Worm (Caenorhabditis elegans): Measurements from ENCODE around the gene F55G1.6.

F55G1.6 gene

ce11 chrIV:7447556-7447955, 25.8 kb upstream of the F55G1.6 start, which contains the start of gene B0496.2:
Gene B0496.2, plus strand, starts transcription at chrIV:7447856.
- TF ChIP-seq pag-3 (tag; optimal IDR thresholded peaks at IDR 0.05; ENCODE audit: borderline replicate concordance, insufficient read depth) = no peak
- no peak for TF ChIP-seq lin-13 (GFP tag; optimal IDR thresholded peaks at IDR 0.05)
- TF ChIP-seq ztf-4 (tag; optimal IDR thresholded peaks at IDR 0.05) = no peak
- no peak for TF ChIP-seq nhr-12 (tag; optimal IDR thresholded peaks at IDR 0.05)
- no peak for TF ChIP-seq efl-3 (GFP tag; optimal IDR thresholded peaks at IDR 0.05)
- TF ChIP-seq aha-1 (tag; optimal IDR thresholded peaks at IDR 0.05) = no peak
- TF ChIP-seq snu-23 (GFP tag; optimal IDR thresholded peaks at IDR 0.05) = no peak
- no peak for TF ChIP-seq unc-62 (GFP tag; optimal IDR thresholded peaks at IDR 0.05)
- no peak for TF ChIP-seq efl-1 (optimal IDR thresholded peaks at IDR 0.05)
- no peak for TF ChIP-seq efl-1 (GFP tag; optimal IDR thresholded peaks at IDR 0.05 in 1 of 2)
- no peak for TF ChIP-seq ceh-88 (GFP tag; IDR thresholded peaks at IDR 0.05)
- TF ChIP-seq tbx-2 (tag; optimal IDR thresholded peaks at IDR 0.05) = no peak
- TF ChIP-seq skn-1 (tag; optimal IDR thresholded peaks at IDR 0.05) = no peak
- TF ChIP-seq nhr-77 (tag; optimal IDR thresholded peaks at IDR 0.05) = no peak
- TF ChIP-seq nhr-84 (tag; optimal IDR thresholded peaks at IDR 0.05) = no peak
- no peak for TF ChIP-seq C16A3.4 (tag; optimal IDR thresholded peaks at IDR 0.05)
- no peak for TF ChIP-seq egl-27 (tag; optimal IDR thresholded peaks at IDR 0.05)
- no peak for TF ChIP-seq isw-1 (GFP tag; IDR thresholded peaks at IDR 0.05)
- TF ChIP-seq snpc-4 (tag; optimal IDR thresholded peaks at IDR 0.05) = no peak

- TF ChIP-seq nhr-76 (tag; optimal IDR thresholded peaks at IDR 0.05) = no peak
- TF ChIP-seq nhr-28 (tag; optimal IDR thresholded peaks at IDR 0.05) = no peak
- no peak for TF ChIP-seq mdl-1 (tag; optimal IDR thresholded peaks at IDR 0.05)
- TF ChIP-seq blmp-1 (tag; optimal IDR thresholded peaks at IDR 0.05) = no peak
- no peak for TF ChIP-seq ceh-63 (GFP tag; optimal IDR thresholded peaks at IDR 0.05)
- TF ChIP-seq aly-2 (tag; optimal IDR thresholded peaks at IDR 0.05) = no peak
- no peak for TF ChIP-seq tlp-1 (tag; optimal IDR thresholded peaks at IDR 0.05)
- TF ChIP-seq ces-1 (GFP tag; optimal IDR thresholded peaks at IDR 0.05) = no peak
- no peak for TF ChIP-seq unc-130 (tag; optimal IDR thresholded peaks at IDR 0.05)
- TF ChIP-seq C16A3.4 (tag; optimal IDR thresholded peaks at IDR 0.05) = no peak
- no peak for TF ChIP-seq unc-62 (GFP tag; optimal IDR thresholded peaks at IDR 0.05)
- TF ChIP-seq ceh-88 (GFP tag; IDR thresholded peaks at IDR 0.05) = no peak
- no peak for TF ChIP-seq C34B4.2 (tag; optimal IDR thresholded peaks at IDR 0.05)
- TF ChIP-seq C04F5.9 (tag; optimal IDR thresholded peaks at IDR 0.05) = no peak
- no peak for TF ChIP-seq fkh-4 (tag; optimal IDR thresholded peaks at IDR 0.05; ENCODE audit: borderline replicate concordance)
- no peak for TF ChIP-seq ets-5 (GFP tag; IDR thresholded peaks at IDR 0.05)
- no peak for TF ChIP-seq efl-1 (optimal IDR thresholded peaks at IDR 0.05)
- TF ChIP-seq efl-1 (GFP tag; optimal IDR thresholded peaks at IDR 0.05 in 1 of 2) = no peak
- no peak for TF ChIP-seq swsn-7 (tag; optimal IDR thresholded peaks at IDR 0.05)
- TF ChIP-seq nhr-71 (tag; optimal IDR thresholded peaks at IDR 0.05) = no peak
Observed at ce11 chrIV:7451345-7451744, 22.0 kb upstream of the F55G1.6 start, which contains the start of gene tes-1. Gene tes-1, minus strand, starts transcription at chrIV:7451445.

ce11 chrIV:7453661-7454159, 19.6 kb upstream of the F55G1.6 start:
- no peak for TF ChIP-seq mdl-1 (tag; optimal IDR thresholded peaks at IDR 0.05)
- 0 out of 2 replicates have a peak, but pooled peaks have one; percentile 7 for TF ChIP-seq isw-1 (GFP tag; IDR thresholded peaks at IDR 0.05)
- TF ChIP-seq dpl-1 (GFP tag; optimal IDR thresholded peaks at IDR 0.05) = no peak
- peak; percentile 16 for TF ChIP-seq fkh-10 (GFP tag; optimal IDR thresholded peaks at IDR 0.05)
- no peak for TF ChIP-seq elt-2 (tag; optimal IDR thresholded peaks at IDR 0.05)
- peak in 1 of 3 experiments; percentile 36 for TF ChIP-seq ceh-82 (tag; optimal IDR thresholded peaks at IDR 0.05)
- peak; percentile 74 for TF ChIP-seq lin-14 (GFP tag; optimal IDR thresholded peaks at IDR 0.05)
- peak; percentile 17 for TF ChIP-seq fkh-8 (tag; optimal IDR thresholded peaks at IDR 0.05)
- TF ChIP-seq ceh-8 (GFP tag; optimal IDR thresholded peaks at IDR 0.05) = peak; percentile 28
- no peak for TF ChIP-seq ceh-88 (GFP tag; IDR thresholded peaks at IDR 0.05)

All from whole organism, L1 larva.